Worm (Caenorhabditis elegans) whole organism, L4/young adult: ENCODE measurements around the gene smg-3.

Experiments
- W03F9.2 ChIP-seq: fragments of 150-350 bp; optimal IDR thresholded peaks from 2 replicates; lab custom pipeline; 2014; ENCODE audit warnings: missing biosample characterization, missing genetic modification characterization
- him-1 ChIP-seq: sonication (generic microtip); optimal IDR thresholded peaks from 2 replicates; lab custom pipeline; 2016; ENCODE audit warnings: missing genotype, missing genetic modification reagents, missing genetic modification characterization, missing compliant biosample characterization

DNA sequence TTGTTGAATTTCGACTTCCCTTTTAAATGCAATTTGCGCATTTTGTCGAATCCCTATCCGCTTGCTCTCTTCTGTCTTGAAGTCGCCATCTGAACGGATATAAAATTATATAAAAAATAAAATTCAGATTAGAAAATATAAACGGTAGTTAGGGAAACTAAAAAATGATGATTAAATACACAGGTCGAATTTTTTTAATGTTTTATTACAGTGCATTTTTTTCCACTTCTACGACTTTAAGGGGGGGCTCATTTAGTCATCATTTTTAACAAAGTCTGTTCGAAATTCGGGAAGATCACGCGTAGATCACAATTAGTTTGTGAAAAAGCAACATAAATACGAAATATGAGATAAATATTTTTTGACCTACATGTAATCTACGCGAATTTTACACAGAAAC is 30.0 kb downstream of the smg-3 start, which contains the start of gene Y73B6BL.14:
- TF ChIP-seq him-1 (tag; lab: Kevin White, UChicago) = no peak
- no peak for TF ChIP-seq W03F9.2
